Fruit fly (Drosophila melanogaster): ENCODE data around the gene CG17234.
A peak's percentile ranks its signal among the peaks of the same experiment; 100 is the strongest.

- TF ChIP-seq CG14711 (tag; optimal IDR thresholded peaks at IDR 0.05) (no peak), ovo (GFP tag; optimal IDR thresholded peaks at IDR 0.05) (no peak), Crg-1 (GFP tag; optimal IDR thresholded peaks at IDR 0.05) (no peak), tj (GFP tag; optimal IDR thresholded peaks at IDR 0.05) (no peak), CG5204 (GFP tag; optimal IDR thresholded peaks at IDR 0.05) (no peak), CG11617 (GFP tag; optimal IDR thresholded peaks at IDR 0.05) (no peak), toe (GFP tag; optimal IDR thresholded peaks at IDR 0.05) (no peak), CG33017 (tag; optimal IDR thresholded peaks at IDR 0.05) (peak; percentile 47)
Observed at dm6 chr2L:2212478-2212877, 40.4 kb upstream of the CG17234 start, which contains the start of gene CG15385.
